Fruit fly (Drosophila melanogaster): ENCODE data around the gene ncd.

- TF ChIP-seq CG34367 (tag; optimal IDR thresholded peaks at IDR 0.05) (no peak), CG17806 (tag; optimal IDR thresholded peaks at IDR 0.05) (no peak), CG8301 (tag; optimal IDR thresholded peaks at IDR 0.05) (no peak), CG10348 (GFP tag; IDR thresholded peaks at IDR 0.05) (peak; percentile 54), CG13204 (GFP tag; optimal IDR thresholded peaks at IDR 0.05) (peak; percentile 99), Pif1A (GFP tag; optimal IDR thresholded peaks at IDR 0.05) (no peak), EcR (GFP tag; optimal IDR thresholded peaks at IDR 0.05) (peak; percentile 84), fd96Ca (GFP tag; IDR thresholded peaks at IDR 0.05) (peak; percentile 51; the same call in 2 of the 3 replicates), CG14655 (GFP tag; optimal IDR thresholded peaks at IDR 0.05) (no peak)
These were observed 34.1 kb downstream of the ncd start for dm6 chr3R:29772795-29773331.
